Fruit fly (Drosophila melanogaster): ENCODE data around the gene CG11131.
A peak's percentile ranks its signal among the peaks of the same experiment; 100 is the strongest.

CG11131 gene

dm6 chr3L:22856009-22856477, 42.5 kb upstream of the CG11131 start, which contains the start of gene CG32459:
Gene CG32459 (minus strand): TSS chr3L:22856059.
- TF ChIP-seq psq (GFP tag; optimal IDR thresholded peaks at IDR 0.05), result no peak
- no peak for TF ChIP-seq sage (GFP tag; optimal IDR thresholded peaks at IDR 0.05)
- TF ChIP-seq usp (GFP tag; optimal IDR thresholded peaks at IDR 0.05), result no peak
- no peak for TF ChIP-seq ey (GFP tag; optimal IDR thresholded peaks at IDR 0.05)
- no peak for TF ChIP-seq OdsH (GFP tag; optimal IDR thresholded peaks at IDR 0.05)
- no peak for TF ChIP-seq Dfd (GFP tag; optimal IDR thresholded peaks at IDR 0.05)
- no peak for TF ChIP-seq foxo (GFP tag; optimal IDR thresholded peaks at IDR 0.05)
- TF ChIP-seq Vsx2 (GFP tag; optimal IDR thresholded peaks at IDR 0.05; ENCODE audit: partially characterized antibody), result no peak
- no peak for TF ChIP-seq tai (GFP tag; optimal IDR thresholded peaks at IDR 0.05)

DNA sequence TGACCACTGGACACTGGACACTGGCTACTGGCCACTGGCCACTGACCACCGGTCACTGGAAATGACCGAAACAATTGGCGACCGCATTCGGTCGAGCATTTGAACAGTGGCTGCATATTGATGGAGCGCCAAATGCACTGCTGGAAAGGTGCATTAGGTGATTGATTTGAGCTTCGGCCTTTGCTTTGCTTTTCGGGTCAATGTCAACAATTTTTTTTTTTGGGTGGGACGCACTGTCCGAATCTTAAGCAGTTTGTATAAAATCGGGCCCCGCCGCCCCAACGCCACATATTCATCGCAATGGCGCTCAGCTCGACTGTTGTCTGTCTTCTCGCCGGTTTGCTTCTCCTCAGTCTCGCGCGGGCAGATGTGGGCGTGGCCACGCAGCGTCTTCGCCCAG, 38.1 kb upstream of the CG11131 start, which contains the start of gene CG13239:
Gene CG13239, plus strand, starts transcription at position 301 of the 400 bp plus-strand sequence.
- no peak for TF ChIP-seq Abd-B (GFP tag; optimal IDR thresholded peaks at IDR 0.05)
- no peak for TF ChIP-seq HLH106 (tag; optimal IDR thresholded peaks at IDR 0.05)
- no peak for TF ChIP-seq Jra (GFP tag; optimal IDR thresholded peaks at IDR 0.05)

- TF ChIP-seq Dif (GFP tag; optimal IDR thresholded peaks at IDR 0.05; ENCODE audit: partially characterized antibody), result peak; percentile 100
- peak; percentile 84 for TF ChIP-seq CG9705 (GFP tag; optimal IDR thresholded peaks at IDR 0.05)
- TF ChIP-seq pan (optimal IDR thresholded peaks at IDR 0.05), result no peak
- peak; percentile 78 for TF ChIP-seq sv (GFP tag; optimal IDR thresholded peaks at IDR 0.05)
- no peak for TF ChIP-seq Dfd (GFP tag; optimal IDR thresholded peaks at IDR 0.05)
- peak; percentile 89 for TF ChIP-seq Jra (GFP tag; optimal IDR thresholded peaks at IDR 0.05)
- no peak for TF ChIP-seq Rel (GFP tag; optimal IDR thresholded peaks at IDR 0.05)
- TF ChIP-seq Rel (tag; optimal IDR thresholded peaks at IDR 0.05), result peak; percentile 65
- peak; percentile 79 for TF ChIP-seq HLH106 (tag; optimal IDR thresholded peaks at IDR 0.05)
- no peak for TF ChIP-seq lola (GFP tag; optimal IDR thresholded peaks at IDR 0.05)
- TF ChIP-seq psq (GFP tag; optimal IDR thresholded peaks at IDR 0.05), result peak; percentile 67
- TF ChIP-seq Hr83 (GFP tag; optimal IDR thresholded peaks at IDR 0.05; ENCODE audit: poor library complexity, severe bottlenecking), result peak; percentile 82
- peak; percentile 46 for TF ChIP-seq jim (GFP tag; optimal IDR thresholded peaks at IDR 0.05)
- TF ChIP-seq Sp1 (GFP tag; optimal IDR thresholded peaks at IDR 0.05), result peak; percentile 62
- TF ChIP-seq foxo (GFP tag; optimal IDR thresholded peaks at IDR 0.05), result peak in 1 of 2 experiments; percentile 81
- TF ChIP-seq br (GFP tag; optimal IDR thresholded peaks at IDR 0.05), result peak; percentile 80
- peak; percentile 82 for TF ChIP-seq Hnf4 (GFP tag; optimal IDR thresholded peaks at IDR 0.05)
- TF ChIP-seq ey (GFP tag; optimal IDR thresholded peaks at IDR 0.05), result peak; percentile 70
- no peak for TF ChIP-seq dsf (GFP tag; optimal IDR thresholded peaks at IDR 0.05; ENCODE audit: borderline replicate concordance)
- peak; percentile 81 for TF ChIP-seq h (GFP tag; optimal IDR thresholded peaks at IDR 0.05)
- TF ChIP-seq OdsH (GFP tag; optimal IDR thresholded peaks at IDR 0.05), result peak; percentile 42
- no peak for TF ChIP-seq sage (GFP tag; optimal IDR thresholded peaks at IDR 0.05)
- TF ChIP-seq rgr (GFP tag; optimal IDR thresholded peaks at IDR 0.05), result peak; percentile 79
- no peak for TF ChIP-seq Abd-B (GFP tag; optimal IDR thresholded peaks at IDR 0.05)
- no peak for TF ChIP-seq usp (GFP tag; optimal IDR thresholded peaks at IDR 0.05)
- peak; percentile 81 for TF ChIP-seq fru (GFP tag; optimal IDR thresholded peaks at IDR 0.05)
- peak; percentile 89 to 93 for TF ChIP-seq dl (GFP tag; optimal IDR thresholded peaks at IDR 0.05; ENCODE audit: insufficient read depth in 1 of 2, partially characterized antibody in 2 of 2)
- peak; percentile 82 for TF ChIP-seq dmrt93B (GFP tag; optimal IDR thresholded peaks at IDR 0.05)
- TF ChIP-seq CrebA (GFP tag; optimal IDR thresholded peaks at IDR 0.05; ENCODE audit: borderline replicate concordance), result peak; percentile 81
- TF ChIP-seq Mio (GFP tag; optimal IDR thresholded peaks at IDR 0.05), result no peak
Observed at dm6 chr3L:22863367-22864078, 35.0 kb upstream of the CG11131 start, which contains the start of gene CG33169. Gene CG33169 (plus strand): TSS chr3L:22863864.
